Worm (Caenorhabditis elegans) whole organism, midembryonic: ENCODE results near the gene F26G1.15.

ENCODE experiments used
- T22C8.4 ChIP-seq: fragments of 200-800 bp; sonication (Bioruptor generic); IDR thresholded peaks from 2 replicates; pipeline ENCODE4 v1.3.6; 2022; ENCODE audit warnings: missing genetic modification characterization, missing compliant biosample characterization
- cog-1 ChIP-seq: sonication (generic microtip); optimal IDR thresholded peaks from 2 replicates; lab custom pipeline; 2016; ENCODE audit warnings: missing genetic modification characterization, missing compliant biosample characterization
- flt-1 ChIP-seq: fragments of 200-800 bp; sonication (Bioruptor generic); IDR thresholded peaks from 2 replicates; pipeline ENCODE4 v1.3.6; 2022; ENCODE audit warnings: missing genetic modification characterization, missing compliant biosample characterization
- klf-2 ChIP-seq: fragments of 200-800 bp; sonication (Bioruptor generic); conservative IDR thresholded peaks from 2 replicates; pipeline ENCODE4 v1.3.6; 2022; ENCODE audit warnings: missing genetic modification reagents, missing genetic modification characterization, missing compliant biosample characterization
- ref-1 ChIP-seq: fragments of 200-800 bp; sonication (Bioruptor generic); conservative IDR thresholded peaks from 2 replicates; pipeline ENCODE4 v1.3.6; 2022; ENCODE audit warnings: missing genetic modification reagents, missing genetic modification characterization, missing compliant biosample characterization
- tab-1 ChIP-seq: fragments of 200-800 bp; sonication (Bioruptor generic); IDR thresholded peaks from 2 replicates; pipeline ENCODE4 v1.3.6; 2022; ENCODE audit warnings: missing genetic modification characterization, missing compliant biosample characterization
- ztf-29 ChIP-seq: fragments of 200-800 bp; sonication (Bioruptor generic); IDR thresholded peaks from 2 replicates; pipeline ENCODE4 v1.3.6; 2022; ENCODE audit warnings: missing genetic modification reagents, missing genetic modification characterization, missing compliant biosample characterization

- TF ChIP-seq ztf-29 (GFP tag; lab: Robert Waterston, UW): no peak
- TF ChIP-seq flt-1 (GFP tag; lab: Robert Waterston, UW): no peak
- TF ChIP-seq cog-1 (tag; lab: Kevin White, UChicago): no peak
- no peak for TF ChIP-seq klf-2 (GFP tag; lab: Robert Waterston, UW)
- no peak for TF ChIP-seq ref-1 (GFP tag; lab: Robert Waterston, UW)
- TF ChIP-seq tab-1 (GFP tag; lab: Robert Waterston, UW): no peak
- no peak for TF ChIP-seq T22C8.4
Observed at ce11 chrII:4767612-4768011, 22.5 kb upstream of the F26G1.15 start.
